Worm (Caenorhabditis elegans) whole organism, early embryonic: Measurements from ENCODE around the gene ccnk-1.

Source experiments
- B0310.2 ChIP-seq: sonication (generic microtip); optimal IDR thresholded peaks from 2 replicates; lab custom pipeline; 2016; ENCODE audit warnings: mild to moderate bottlenecking, missing genetic modification characterization, missing compliant biosample characterization
- F13C5.2 ChIP-seq: sonication (generic microtip); optimal IDR thresholded peaks from 2 replicates; lab custom pipeline; 2017; ENCODE audit warnings: mild to moderate bottlenecking, missing genetic modification characterization, inconsistent platforms, missing compliant biosample characterization
- aly-1 ChIP-seq: sonication (generic microtip); optimal IDR thresholded peaks from 2 replicates; lab custom pipeline; 2016; ENCODE audit warnings: missing genetic modification characterization, missing compliant biosample characterization
- ama-1 ChIP-seq: fragments of 150-350 bp; optimal IDR thresholded peaks from 2 replicates; lab custom pipeline; 2014
- ceh-13 ChIP-seq: fragments of 200-800 bp; sonication (Bioruptor generic); optimal IDR thresholded peaks from 2 replicates; lab custom pipeline; 2018; ENCODE audit warnings: mild to moderate bottlenecking, missing genetic modification characterization, missing compliant biosample characterization
- ceh-36 ChIP-seq: sonication (generic microtip); optimal IDR thresholded peaks from 2 replicates; lab custom pipeline; 2016; ENCODE audit warnings: missing genetic modification characterization, inconsistent platforms, missing compliant biosample characterization
- ets-7 ChIP-seq: sonication (generic microtip); optimal IDR thresholded peaks from 2 replicates; lab custom pipeline; 2016; ENCODE audit warnings: missing genotype, missing genetic modification characterization, missing compliant biosample characterization
- flt-1 ChIP-seq: fragments of 200-800 bp; sonication (Bioruptor generic); IDR thresholded peaks from 2 replicates; pipeline ENCODE4 v1.3.6; 2022; ENCODE audit warnings: missing genetic modification characterization, missing compliant biosample characterization
- hmbx-1 ChIP-seq: sonication (generic microtip); optimal IDR thresholded peaks from 2 replicates; lab custom pipeline; 2016; ENCODE audit warnings: mild to moderate bottlenecking, missing genetic modification characterization, missing compliant biosample characterization
- hmg-4 ChIP-seq: fragments of 200-800 bp; sonication (Bioruptor generic); optimal IDR thresholded peaks from 2 replicates; lab custom pipeline; 2018; ENCODE audit warnings: mild to moderate bottlenecking, missing genetic modification characterization, missing compliant biosample characterization
- hnd-1 ChIP-seq: sonication (generic microtip); optimal IDR thresholded peaks from 2 replicates; lab custom pipeline; 2016; ENCODE audit warnings: missing genetic modification characterization, missing compliant biosample characterization
- pes-1 ChIP-seq: fragments of 200-800 bp; sonication (Bioruptor generic); IDR thresholded peaks from 2 replicates; pipeline ENCODE4 v1.3.6; 2022; ENCODE audit warnings: missing genetic modification reagents, missing genetic modification characterization, missing compliant biosample characterization
- scrt-1 ChIP-seq: fragments of 200-800 bp; sonication (Bioruptor generic); IDR thresholded peaks from 2 replicates; pipeline ENCODE4 v1.3.6; 2022; ENCODE audit warnings: missing genetic modification characterization, missing compliant biosample characterization
- sea-1 ChIP-seq: fragments of 200-800 bp; sonication (Bioruptor generic); conservative IDR thresholded peaks from 2 replicates; pipeline ENCODE4 v1.3.6; 2022; ENCODE audit warnings: missing genetic modification characterization, missing compliant biosample characterization
- tbx-11 ChIP-seq: fragments of 200-800 bp; sonication (Bioruptor generic); IDR thresholded peaks from 2 replicates; pipeline ENCODE4 v1.3.6; 2022; ENCODE audit warnings: missing genetic modification characterization, missing compliant biosample characterization
- tbx-37 ChIP-seq: fragments of 200-800 bp; sonication (Bioruptor generic); conservative IDR thresholded peaks from 2 replicates; pipeline ENCODE4 v1.3.6; 2022; ENCODE audit warnings: missing genetic modification reagents, missing genetic modification characterization, missing compliant biosample characterization
- tra-4 ChIP-seq: sonication (generic microtip); optimal IDR thresholded peaks from 2 replicates; lab custom pipeline; 2017; ENCODE audit warnings: missing genetic modification characterization, missing compliant biosample characterization

The ccnk-1 gene

DNA sequence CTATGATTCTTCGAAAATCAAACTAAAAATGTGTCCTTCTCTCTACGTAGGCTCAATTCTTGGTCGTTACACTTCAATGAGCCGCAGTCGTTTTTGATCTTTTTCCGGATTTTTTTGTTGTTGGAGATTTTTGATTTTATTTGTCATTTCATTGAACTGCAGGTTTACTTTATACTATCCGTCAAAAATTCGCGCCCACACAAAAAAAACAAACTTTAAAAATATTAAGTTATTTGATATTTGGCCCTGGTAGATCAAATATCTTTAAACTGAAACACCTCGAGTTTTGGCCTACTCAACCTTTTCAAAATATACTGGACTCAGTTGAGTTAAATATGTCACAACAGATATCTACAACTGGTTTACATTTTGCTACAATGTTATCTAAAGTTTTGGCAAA, 3.3 kb downstream of the ccnk-1 start:
- TF ChIP-seq aly-1 (tag; lab: Kevin White, UChicago) (no peak), hmbx-1 (tag; lab: Kevin White, UChicago) (no peak), ceh-36 (tag; lab: Kevin White, UChicago) (no peak), ets-7 (tag; lab: Kevin White, UChicago) (no peak), F13C5.2 (tag; lab: Kevin White, UChicago) (no peak)

DNA sequence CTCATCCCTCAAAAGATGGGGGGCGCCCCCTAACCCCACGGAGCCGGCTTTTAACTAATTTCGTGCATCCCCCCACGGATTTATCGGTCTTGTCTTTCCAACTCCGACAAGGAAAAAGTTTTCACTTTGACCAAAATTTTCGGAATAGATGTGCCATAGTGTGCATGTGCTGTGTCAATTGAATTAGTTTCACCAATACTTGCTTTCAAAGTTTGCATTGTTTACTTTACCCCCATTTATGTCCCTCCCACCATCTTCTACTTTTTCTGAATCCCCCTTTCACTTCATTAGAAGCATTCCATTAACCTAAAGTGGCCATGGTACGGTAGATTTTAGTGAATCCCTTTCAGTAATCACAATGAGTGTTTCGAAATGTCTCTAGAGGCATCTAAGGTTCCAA, 5.4 kb downstream of the ccnk-1 start:
- no peak for TF ChIP-seq ets-7 (tag; lab: Kevin White, UChicago)
- no peak for TF ChIP-seq tbx-37 (GFP tag; lab: Robert Waterston, UW)
- no peak for TF ChIP-seq hmg-4 (GFP tag; lab: Kevin White, UChicago)
- no peak for TF ChIP-seq sea-1 (GFP tag; lab: Robert Waterston, UW)
- no peak for TF ChIP-seq F13C5.2 (tag; lab: Kevin White, UChicago)
- no peak for TF ChIP-seq pes-1 (GFP tag; lab: Robert Waterston, UW)
- no peak for TF ChIP-seq aly-1 (tag; lab: Kevin White, UChicago)

DNA sequence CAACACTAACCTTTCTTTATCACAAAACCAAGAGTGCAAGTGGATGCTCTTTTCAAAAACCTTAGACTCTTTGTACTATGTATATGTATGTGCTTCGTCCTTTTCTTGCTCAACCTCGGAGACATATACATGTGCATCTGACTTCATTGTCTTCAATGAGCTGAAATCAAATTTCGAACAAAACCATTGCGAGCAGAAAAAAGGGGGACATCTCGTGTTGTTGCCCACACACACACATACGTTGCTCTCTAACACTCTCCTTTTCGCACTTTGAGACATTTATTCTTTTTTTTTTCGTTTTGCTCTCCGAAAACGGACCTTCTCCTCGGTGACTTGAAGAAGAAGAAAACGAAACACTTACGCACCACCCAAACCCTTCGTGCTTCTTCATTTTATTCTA, 8.0 kb downstream of the ccnk-1 start:
- no peak for TF ChIP-seq pes-1 (GFP tag; lab: Robert Waterston, UW)
- TF ChIP-seq sea-1 (GFP tag; lab: Robert Waterston, UW): no peak
- TF ChIP-seq hmbx-1 (tag; lab: Kevin White, UChicago): no peak
- no peak for TF ChIP-seq F13C5.2 (tag; lab: Kevin White, UChicago)
- no peak for TF ChIP-seq ceh-13 (GFP tag; lab: Kevin White, UChicago)
- TF ChIP-seq tbx-37 (GFP tag; lab: Robert Waterston, UW): no peak
- no peak for TF ChIP-seq ets-7 (tag; lab: Kevin White, UChicago)
- TF ChIP-seq aly-1 (tag; lab: Kevin White, UChicago): no peak

DNA sequence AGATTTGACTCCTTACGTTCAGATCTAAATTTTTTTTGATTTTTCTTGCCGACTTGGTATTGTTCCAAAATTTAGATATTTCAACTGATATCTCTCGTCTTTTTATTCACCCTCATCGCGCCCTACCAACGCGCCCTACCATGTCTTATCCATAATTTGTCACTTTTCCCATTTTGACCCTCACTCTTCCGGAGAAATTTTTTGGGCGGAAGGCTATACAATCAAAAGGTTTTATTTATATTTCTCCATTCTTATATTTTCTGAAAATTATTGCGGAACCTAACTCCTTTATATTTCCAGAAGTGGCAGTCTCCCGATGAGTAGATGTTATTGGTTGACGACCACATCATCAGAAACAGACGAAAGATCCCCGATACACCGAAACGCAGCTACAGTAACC, 8.5 kb downstream of the ccnk-1 start, which contains the start of gene hot-1:
Gene hot-1, plus strand, starts transcription at position 301 of the 400 bp plus-strand sequence.
- TF ChIP-seq ama-1 (lab: Kevin White, UChicago) (no peak), scrt-1 (GFP tag; lab: Robert Waterston, UW) (no peak), tra-4 (no peak), sea-1 (GFP tag; lab: Robert Waterston, UW) (no peak), B0310.2 (no peak), F13C5.2 (tag; lab: Kevin White, UChicago) (no peak), ets-7 (tag; lab: Kevin White, UChicago) (no peak), flt-1 (GFP tag; lab: Robert Waterston, UW) (no peak), hmg-4 (GFP tag; lab: Kevin White, UChicago) (no peak), aly-1 (tag; lab: Kevin White, UChicago) (no peak), ceh-13 (GFP tag; lab: Kevin White, UChicago) (no peak)

DNA sequence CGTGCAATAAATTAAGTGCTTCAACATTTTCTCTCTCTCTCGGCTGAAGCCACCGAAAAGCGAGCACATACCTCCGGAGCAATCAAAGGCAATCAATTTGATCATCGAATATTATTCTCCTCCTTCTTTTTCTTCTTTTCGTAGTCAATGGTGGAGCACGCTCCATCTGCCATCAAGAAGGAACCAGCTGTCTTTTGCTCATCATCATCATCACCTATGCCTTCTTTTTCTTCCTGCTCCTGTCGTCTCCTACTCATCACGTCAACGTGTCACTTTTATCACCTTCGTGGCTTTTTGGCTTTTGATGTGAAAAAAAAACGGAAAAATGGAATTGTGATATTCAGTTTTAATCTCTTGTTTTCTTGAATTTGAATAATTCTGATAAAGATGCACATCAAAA, 13.3 kb downstream of the ccnk-1 start:
- TF ChIP-seq ceh-13 (GFP tag; lab: Kevin White, UChicago): no peak
- no peak for TF ChIP-seq sea-1 (GFP tag; lab: Robert Waterston, UW)
- TF ChIP-seq B0310.2: no peak
- no peak for TF ChIP-seq tra-4
- TF ChIP-seq flt-1 (GFP tag; lab: Robert Waterston, UW): no peak
- no peak for TF ChIP-seq pes-1 (GFP tag; lab: Robert Waterston, UW)
- TF ChIP-seq ceh-36 (tag; lab: Kevin White, UChicago): no peak

DNA sequence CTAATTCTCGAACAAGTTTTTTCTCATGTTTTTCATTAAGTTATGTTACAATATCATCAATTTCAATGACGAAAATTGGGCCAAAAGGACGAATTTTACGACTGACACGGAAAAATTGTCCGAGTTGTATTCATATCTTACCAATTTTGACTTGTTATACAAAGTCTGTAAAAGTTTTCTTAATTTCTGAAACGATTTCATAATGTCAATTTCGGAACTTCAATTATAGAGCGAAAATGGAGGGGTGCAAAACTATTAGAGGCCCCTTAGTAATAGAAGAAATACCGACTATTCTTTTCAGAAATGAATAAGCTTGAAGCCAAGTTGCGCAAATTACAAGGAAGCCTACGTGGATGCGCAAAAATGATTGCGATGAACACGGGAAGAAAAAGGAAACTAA, 19.2 kb downstream of the ccnk-1 start, which contains the start of gene F43D2.3:
Gene F43D2.3, plus strand, starts transcription at position 301 of the 400 bp plus-strand sequence.
- no peak for TF ChIP-seq hmg-4 (GFP tag; lab: Kevin White, UChicago)
- TF ChIP-seq aly-1 (tag; lab: Kevin White, UChicago): no peak
- TF ChIP-seq flt-1 (GFP tag; lab: Robert Waterston, UW): no peak
- TF ChIP-seq ceh-36 (tag; lab: Kevin White, UChicago): no peak
- no peak for TF ChIP-seq pes-1 (GFP tag; lab: Robert Waterston, UW)
- TF ChIP-seq ama-1 (lab: Kevin White, UChicago): no peak
- no peak for TF ChIP-seq F13C5.2 (tag; lab: Kevin White, UChicago)
- TF ChIP-seq tbx-37 (GFP tag; lab: Robert Waterston, UW): no peak
- TF ChIP-seq hnd-1 (tag; lab: Kevin White, UChicago): no peak
- no peak for TF ChIP-seq tbx-11 (GFP tag; lab: Robert Waterston, UW)
- no peak for TF ChIP-seq sea-1 (GFP tag; lab: Robert Waterston, UW)

DNA sequence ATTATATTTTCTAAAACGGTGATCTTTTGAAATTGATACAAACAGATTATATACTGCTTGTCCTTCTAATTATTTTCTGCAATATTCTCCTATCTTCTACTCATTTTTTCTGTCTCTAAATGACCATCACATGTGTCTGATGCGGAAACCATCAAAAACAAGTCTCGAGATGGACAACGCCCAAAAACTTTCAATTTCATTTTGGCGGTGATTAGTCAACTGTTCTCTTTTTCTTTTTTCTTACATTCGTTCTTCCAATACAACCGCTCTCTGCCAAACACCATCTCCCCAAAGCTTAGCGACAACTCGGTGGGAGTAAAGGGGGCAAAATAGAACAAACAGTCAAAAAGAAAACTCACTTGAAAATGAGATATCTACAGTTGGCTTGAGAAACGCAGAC, 21.0 kb downstream of the ccnk-1 start:
- TF ChIP-seq tbx-37 (GFP tag; lab: Robert Waterston, UW) (no peak), pes-1 (GFP tag; lab: Robert Waterston, UW) (no peak), sea-1 (GFP tag; lab: Robert Waterston, UW) (no peak), hnd-1 (tag; lab: Kevin White, UChicago) (no peak), flt-1 (GFP tag; lab: Robert Waterston, UW) (no peak), ceh-36 (tag; lab: Kevin White, UChicago) (no peak), ets-7 (tag; lab: Kevin White, UChicago) (no peak)

DNA sequence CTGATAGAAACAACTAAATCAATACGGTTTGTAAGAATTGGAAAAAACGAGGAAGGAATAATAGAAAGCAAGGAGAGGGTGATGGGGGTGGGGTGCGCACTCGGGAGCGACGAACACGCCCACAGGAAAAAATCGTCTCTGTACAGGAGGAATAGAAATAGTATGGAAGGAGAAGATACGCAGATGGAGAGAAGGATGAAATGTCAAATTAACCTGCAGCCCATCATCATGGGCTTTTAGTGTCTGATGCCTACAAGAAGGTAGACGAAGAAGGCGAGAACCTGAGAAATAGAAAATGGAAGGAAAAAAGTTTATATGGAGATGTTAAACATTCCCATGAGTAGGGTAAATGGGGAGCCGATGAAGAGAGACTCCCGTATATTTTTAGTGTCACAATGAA, 22.8 kb downstream of the ccnk-1 start, which contains the start of gene F43D2.6:
Gene F43D2.6, minus strand, starts transcription at position 62 of the 400 bp plus-strand sequence.
- TF ChIP-seq ets-7 (tag; lab: Kevin White, UChicago) (no peak), tbx-37 (GFP tag; lab: Robert Waterston, UW) (no peak), hmg-4 (GFP tag; lab: Kevin White, UChicago) (no peak), ceh-36 (tag; lab: Kevin White, UChicago) (no peak), flt-1 (GFP tag; lab: Robert Waterston, UW) (no peak), tra-4 (no peak), B0310.2 (no peak), scrt-1 (GFP tag; lab: Robert Waterston, UW) (no peak), aly-1 (tag; lab: Kevin White, UChicago) (no peak), tbx-11 (GFP tag; lab: Robert Waterston, UW) (no peak), ceh-13 (GFP tag; lab: Kevin White, UChicago) (no peak), ama-1 (lab: Kevin White, UChicago) (no peak), hnd-1 (tag; lab: Kevin White, UChicago) (no peak), sea-1 (GFP tag; lab: Robert Waterston, UW) (no peak), pes-1 (GFP tag; lab: Robert Waterston, UW) (no peak), hmbx-1 (tag; lab: Kevin White, UChicago) (no peak), F13C5.2 (tag; lab: Kevin White, UChicago) (no peak)
